Worm (Caenorhabditis elegans) whole organism, early embryonic: Measurements from ENCODE around the gene rpn-6.2.

Experiments
- B0310.2 ChIP-seq: sonication (generic microtip); optimal IDR thresholded peaks from 2 replicates; lab custom pipeline; 2016; ENCODE audit warnings: mild to moderate bottlenecking, missing genetic modification characterization, missing compliant biosample characterization
- F13C5.2 ChIP-seq: sonication (generic microtip); optimal IDR thresholded peaks from 2 replicates; lab custom pipeline; 2017; ENCODE audit warnings: mild to moderate bottlenecking, missing genetic modification characterization, inconsistent platforms, missing compliant biosample characterization
- aly-1 ChIP-seq: sonication (generic microtip); optimal IDR thresholded peaks from 2 replicates; lab custom pipeline; 2016; ENCODE audit warnings: missing genetic modification characterization, missing compliant biosample characterization
- ama-1 ChIP-seq: fragments of 150-350 bp; optimal IDR thresholded peaks from 2 replicates; lab custom pipeline; 2014
- ceh-13 ChIP-seq: fragments of 200-800 bp; sonication (Bioruptor generic); optimal IDR thresholded peaks from 2 replicates; lab custom pipeline; 2018; ENCODE audit warnings: mild to moderate bottlenecking, missing genetic modification characterization, missing compliant biosample characterization
- ceh-36 ChIP-seq: sonication (generic microtip); optimal IDR thresholded peaks from 2 replicates; lab custom pipeline; 2016; ENCODE audit warnings: missing genetic modification characterization, inconsistent platforms, missing compliant biosample characterization
- ets-7 ChIP-seq: sonication (generic microtip); optimal IDR thresholded peaks from 2 replicates; lab custom pipeline; 2016; ENCODE audit warnings: missing genotype, missing genetic modification characterization, missing compliant biosample characterization
- flt-1 ChIP-seq: fragments of 200-800 bp; sonication (Bioruptor generic); IDR thresholded peaks from 2 replicates; pipeline ENCODE4 v1.3.6; 2022; ENCODE audit warnings: missing genetic modification characterization, missing compliant biosample characterization
- hmbx-1 ChIP-seq: sonication (generic microtip); optimal IDR thresholded peaks from 2 replicates; lab custom pipeline; 2016; ENCODE audit warnings: mild to moderate bottlenecking, missing genetic modification characterization, missing compliant biosample characterization
- hmg-4 ChIP-seq: fragments of 200-800 bp; sonication (Bioruptor generic); optimal IDR thresholded peaks from 2 replicates; lab custom pipeline; 2018; ENCODE audit warnings: mild to moderate bottlenecking, missing genetic modification characterization, missing compliant biosample characterization
- hnd-1 ChIP-seq: sonication (generic microtip); optimal IDR thresholded peaks from 2 replicates; lab custom pipeline; 2016; ENCODE audit warnings: missing genetic modification characterization, missing compliant biosample characterization
- pes-1 ChIP-seq: fragments of 200-800 bp; sonication (Bioruptor generic); IDR thresholded peaks from 2 replicates; pipeline ENCODE4 v1.3.6; 2022; ENCODE audit warnings: missing genetic modification reagents, missing genetic modification characterization, missing compliant biosample characterization
- scrt-1 ChIP-seq: fragments of 200-800 bp; sonication (Bioruptor generic); IDR thresholded peaks from 2 replicates; pipeline ENCODE4 v1.3.6; 2022; ENCODE audit warnings: missing genetic modification characterization, missing compliant biosample characterization
- sea-1 ChIP-seq: fragments of 200-800 bp; sonication (Bioruptor generic); conservative IDR thresholded peaks from 2 replicates; pipeline ENCODE4 v1.3.6; 2022; ENCODE audit warnings: missing genetic modification characterization, missing compliant biosample characterization
- tbx-11 ChIP-seq: fragments of 200-800 bp; sonication (Bioruptor generic); IDR thresholded peaks from 2 replicates; pipeline ENCODE4 v1.3.6; 2022; ENCODE audit warnings: missing genetic modification characterization, missing compliant biosample characterization
- tbx-37 ChIP-seq: fragments of 200-800 bp; sonication (Bioruptor generic); conservative IDR thresholded peaks from 2 replicates; pipeline ENCODE4 v1.3.6; 2022; ENCODE audit warnings: missing genetic modification reagents, missing genetic modification characterization, missing compliant biosample characterization
- tra-4 ChIP-seq: sonication (generic microtip); optimal IDR thresholded peaks from 2 replicates; lab custom pipeline; 2017; ENCODE audit warnings: missing genetic modification characterization, missing compliant biosample characterization

Gene rpn-6.2

ce11 chrIII:9034133-9034532 is 32.3 kb upstream of the rpn-6.2 start:
- TF ChIP-seq sea-1 (GFP tag; lab: Robert Waterston, UW) (no peak), hnd-1 (tag; lab: Kevin White, UChicago) (no peak), tbx-37 (GFP tag; lab: Robert Waterston, UW) (no peak), ceh-36 (tag; lab: Kevin White, UChicago) (no peak), aly-1 (tag; lab: Kevin White, UChicago) (no peak), ets-7 (tag; lab: Kevin White, UChicago) (no peak), ceh-13 (GFP tag; lab: Kevin White, UChicago) (no peak)

DNA sequence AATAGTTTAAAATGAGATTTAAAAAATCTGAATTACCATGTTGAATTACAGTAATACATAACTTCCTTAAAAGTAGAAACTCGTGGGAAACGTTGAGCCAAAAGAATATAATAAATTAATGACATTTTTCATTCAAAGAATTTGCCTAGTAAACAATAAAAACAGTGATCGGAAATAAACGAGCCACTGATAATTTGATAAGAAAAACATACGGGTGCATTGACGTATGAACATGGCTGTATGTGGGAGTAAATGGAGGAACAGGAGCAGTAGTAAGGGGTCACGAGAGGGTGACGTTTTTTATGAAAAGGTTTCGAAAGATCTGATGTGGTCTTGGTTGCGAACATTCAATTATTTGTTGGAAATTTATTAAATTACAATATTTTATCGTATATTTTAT is 29.0 kb upstream of the rpn-6.2 start:
- TF ChIP-seq hmg-4 (GFP tag; lab: Kevin White, UChicago) (no peak), ama-1 (no peak), hnd-1 (tag; lab: Kevin White, UChicago) (no peak), ceh-13 (GFP tag; lab: Kevin White, UChicago) (no peak), ceh-36 (tag; lab: Kevin White, UChicago) (no peak), hmbx-1 (tag; lab: Kevin White, UChicago) (no peak), F13C5.2 (tag; lab: Kevin White, UChicago) (no peak), B0310.2 (no peak), scrt-1 (GFP tag; lab: Robert Waterston, UW) (no peak), flt-1 (no peak), ets-7 (tag; lab: Kevin White, UChicago) (no peak)

DNA sequence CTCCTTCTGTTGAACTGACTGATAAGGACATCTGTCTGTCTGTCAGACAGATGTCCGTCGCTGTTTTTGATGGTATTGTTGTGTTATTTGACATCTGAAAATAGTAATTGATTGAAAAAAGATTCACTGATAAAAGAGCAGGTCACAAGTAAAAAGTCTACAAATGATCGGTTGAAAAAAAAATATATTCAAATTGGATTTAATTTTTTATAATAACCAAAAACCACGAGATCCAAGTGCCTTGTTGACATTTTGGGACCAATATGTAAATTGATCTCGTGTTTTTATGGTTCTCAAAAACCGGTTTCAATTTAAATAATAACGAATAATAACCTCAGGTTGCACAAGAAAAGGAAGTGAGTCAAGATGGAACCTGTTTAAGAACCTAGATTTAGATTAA is 25.2 kb upstream of the rpn-6.2 start, which contains the start of gene F59B2.13:
Gene F59B2.13 (minus strand): TSS at position 101 of the 400 bp plus-strand sequence.
- TF ChIP-seq pes-1, result no peak
- TF ChIP-seq tra-4 (tag; lab: Kevin White, UChicago), result no peak
- TF ChIP-seq scrt-1 (GFP tag; lab: Robert Waterston, UW), result no peak
- TF ChIP-seq ets-7 (tag; lab: Kevin White, UChicago), result no peak
- TF ChIP-seq sea-1 (GFP tag; lab: Robert Waterston, UW), result no peak
- no peak for TF ChIP-seq ama-1
- no peak for TF ChIP-seq hmg-4 (GFP tag; lab: Kevin White, UChicago)
- TF ChIP-seq B0310.2, result no peak
- no peak for TF ChIP-seq aly-1 (tag; lab: Kevin White, UChicago)
- no peak for TF ChIP-seq flt-1
- TF ChIP-seq tbx-11, result no peak
- no peak for TF ChIP-seq tbx-37 (GFP tag; lab: Robert Waterston, UW)
- no peak for TF ChIP-seq F13C5.2 (tag; lab: Kevin White, UChicago)
- TF ChIP-seq ceh-36 (tag; lab: Kevin White, UChicago), result no peak
- no peak for TF ChIP-seq ceh-13 (GFP tag; lab: Kevin White, UChicago)
- no peak for TF ChIP-seq hmbx-1 (tag; lab: Kevin White, UChicago)
- no peak for TF ChIP-seq hnd-1 (tag; lab: Kevin White, UChicago)

- TF ChIP-seq ets-7 (tag; lab: Kevin White, UChicago) (no peak), pes-1 (no peak), B0310.2 (no peak), tbx-37 (GFP tag; lab: Robert Waterston, UW) (no peak), ceh-36 (tag; lab: Kevin White, UChicago) (no peak), tbx-11 (no peak), aly-1 (tag; lab: Kevin White, UChicago) (no peak), F13C5.2 (tag; lab: Kevin White, UChicago) (no peak), hmg-4 (GFP tag; lab: Kevin White, UChicago) (no peak), hnd-1 (tag; lab: Kevin White, UChicago) (no peak)
Observed at ce11 chrIII:9023601-9024000, 21.8 kb upstream of the rpn-6.2 start.

DNA sequence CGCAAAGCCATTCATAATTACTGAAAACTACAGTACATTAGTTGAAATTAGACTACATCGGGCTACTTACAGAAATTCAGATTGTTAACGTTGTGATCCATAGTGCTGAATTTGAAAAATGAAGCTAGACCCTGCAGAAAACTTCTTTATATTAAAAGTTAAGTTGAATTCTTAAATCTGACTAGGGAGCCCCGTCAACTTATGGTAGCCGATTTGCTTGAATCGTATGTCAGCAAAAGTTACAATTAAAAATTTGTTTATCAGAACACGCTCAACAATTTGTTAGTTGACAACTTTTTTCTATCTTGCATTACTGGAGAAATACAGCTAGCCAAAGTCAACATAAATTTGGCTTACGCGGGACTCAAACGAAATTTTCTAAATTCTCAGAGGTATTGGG is 20.7 kb upstream of the rpn-6.2 start, which contains the start of gene F59B2.14:
Gene F59B2.14 (minus strand): TSS at position 101 of the 400 bp plus-strand sequence.
- TF ChIP-seq ets-7 (tag; lab: Kevin White, UChicago) (no peak), aly-1 (tag; lab: Kevin White, UChicago) (no peak), sea-1 (GFP tag; lab: Robert Waterston, UW) (no peak), pes-1 (no peak), B0310.2 (no peak), hmbx-1 (tag; lab: Kevin White, UChicago) (no peak), tra-4 (tag; lab: Kevin White, UChicago) (no peak), ceh-36 (tag; lab: Kevin White, UChicago) (no peak), tbx-37 (GFP tag; lab: Robert Waterston, UW) (no peak), ama-1 (no peak), F13C5.2 (tag; lab: Kevin White, UChicago) (no peak), ceh-13 (GFP tag; lab: Kevin White, UChicago) (no peak), hmg-4 (GFP tag; lab: Kevin White, UChicago) (no peak), scrt-1 (GFP tag; lab: Robert Waterston, UW) (no peak), tbx-11 (no peak)

DNA sequence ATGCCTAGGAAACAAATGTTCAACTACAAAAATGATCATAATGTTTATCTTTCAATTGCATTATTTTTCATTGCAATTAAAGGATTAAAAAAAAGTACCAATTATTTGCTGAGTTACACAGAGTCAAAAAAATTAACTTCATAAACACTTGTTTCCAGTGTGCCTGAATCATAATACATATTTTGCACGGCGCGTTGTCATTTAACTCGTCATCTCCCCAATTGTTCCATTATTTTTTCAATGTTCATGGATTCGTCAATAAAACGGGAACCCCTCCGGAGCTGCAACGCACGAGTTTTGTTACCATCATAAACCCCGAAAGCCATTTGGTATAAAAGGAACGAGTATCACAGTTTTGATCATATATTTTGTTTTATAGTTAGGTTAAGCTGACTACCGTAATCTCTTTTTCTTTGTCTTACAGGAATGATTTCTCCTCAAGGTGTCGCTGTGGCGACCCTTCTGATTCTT is 15.4 kb upstream of the rpn-6.2 start, which contains the start of gene F59B2.12:
Gene F59B2.12 (plus strand): TSS at position 421 of the 471 bp plus-strand sequence.
- no peak for TF ChIP-seq aly-1 (tag; lab: Kevin White, UChicago)
- no peak for TF ChIP-seq F13C5.2 (tag; lab: Kevin White, UChicago)
- TF ChIP-seq ama-1, result no peak
- TF ChIP-seq B0310.2, result no peak
- TF ChIP-seq hmg-4 (GFP tag; lab: Kevin White, UChicago), result no peak
- TF ChIP-seq flt-1, result no peak
- no peak for TF ChIP-seq pes-1
- TF ChIP-seq tbx-11, result no peak
- TF ChIP-seq scrt-1 (GFP tag; lab: Robert Waterston, UW), result no peak
- no peak for TF ChIP-seq tbx-37 (GFP tag; lab: Robert Waterston, UW)
- no peak for TF ChIP-seq hnd-1 (tag; lab: Kevin White, UChicago)
- TF ChIP-seq ceh-13 (GFP tag; lab: Kevin White, UChicago), result no peak
- no peak for TF ChIP-seq sea-1 (GFP tag; lab: Robert Waterston, UW)
- TF ChIP-seq ets-7 (tag; lab: Kevin White, UChicago), result no peak
- no peak for TF ChIP-seq tra-4 (tag; lab: Kevin White, UChicago)
- TF ChIP-seq hmbx-1 (tag; lab: Kevin White, UChicago), result no peak
- no peak for TF ChIP-seq ceh-36 (tag; lab: Kevin White, UChicago)

- TF ChIP-seq scrt-1 (GFP tag; lab: Robert Waterston, UW) (no peak), ets-7 (tag; lab: Kevin White, UChicago) (no peak), hmbx-1 (tag; lab: Kevin White, UChicago) (no peak), sea-1 (GFP tag; lab: Robert Waterston, UW) (no peak)
Observed at ce11 chrIII:9012309-9012708, 10.5 kb upstream of the rpn-6.2 start, which contains the start of gene F59B2.9. TSS of gene F59B2.9 (minus strand) at chrIII:9012409.
